Worm (Caenorhabditis elegans) whole organism, L4 larva: ENCODE data around the gene F35F10.5.

ENCODE experiments used
- R02D3.7 ChIP-seq: fragments of 150-350 bp; sonication (generic microtip); optimal IDR thresholded peaks from 3 replicates; lab custom pipeline; 2014; ENCODE audit warnings: missing biosample characterization, missing genetic modification characterization
- egl-27 ChIP-seq: sonication (generic microtip); optimal IDR thresholded peaks from 3 replicates; lab custom pipeline; 2017; ENCODE audit warnings: missing biosample characterization, missing genetic modification reagents, missing genetic modification characterization
- egl-43 ChIP-seq: fragments of 200-800 bp; sonication (Bioruptor generic); IDR thresholded peaks from 2 replicates; pipeline ENCODE4 v1.3.6; 2022; ENCODE audit warnings: missing genetic modification reagents, missing genetic modification characterization, missing compliant biosample characterization
- lin-15B ChIP-seq: fragments of 150-350 bp; sonication (generic microtip); optimal IDR thresholded peaks from 3 replicates; lab custom pipeline; 2014; ENCODE audit warnings: missing biosample characterization, missing genetic modification characterization
- lin-38 ChIP-seq: fragments of 200-800 bp; sonication (Bioruptor generic); IDR thresholded peaks from 2 replicates; pipeline ENCODE4 v1.3.6; 2022; ENCODE audit warnings: missing genetic modification reagents, missing genetic modification characterization, missing compliant biosample characterization
- nhr-11 ChIP-seq: fragments of 150-350 bp; optimal IDR thresholded peaks from 2 replicates; lab custom pipeline; 2014; ENCODE audit warnings: missing biosample characterization, missing genetic modification characterization
- nhr-237 ChIP-seq: sonication (generic microtip); optimal IDR thresholded peaks from 2 replicates; lab custom pipeline; 2017; ENCODE audit warnings: missing biosample characterization, missing genetic modification characterization
- pha-4 ChIP-seq, 2 experiments: fragments of 150-350 bp in 1 of 2; fragments of 200-800 bp in 1 of 2; sonication (Bioruptor generic) in 1 of 2; IDR thresholded peaks in 1 of 2; optimal IDR thresholded peaks in 1 of 2; 2 replicates each; pipeline versions ENCODE4 v1.3.6 to Lab custom; 2014 to 2022; ENCODE audit warnings: missing genetic modification characterization in 2 of 2, missing genetic modification reagents in 2 of 2, missing biosample characterization in 1 of 2, missing compliant biosample characterization in 1 of 2
- vab-7 ChIP-seq: fragments of 200-800 bp; sonication (Bioruptor generic); IDR thresholded peaks from 2 replicates; pipeline ENCODE4 v1.3.6; 2022; ENCODE audit warnings: missing genetic modification reagents, missing genetic modification characterization, missing compliant biosample characterization
- ztf-11 ChIP-seq: fragments of 150-350 bp; optimal IDR thresholded peaks from 2 replicates; lab custom pipeline; 2014; ENCODE audit warnings: missing biosample characterization, missing genetic modification characterization

DNA sequence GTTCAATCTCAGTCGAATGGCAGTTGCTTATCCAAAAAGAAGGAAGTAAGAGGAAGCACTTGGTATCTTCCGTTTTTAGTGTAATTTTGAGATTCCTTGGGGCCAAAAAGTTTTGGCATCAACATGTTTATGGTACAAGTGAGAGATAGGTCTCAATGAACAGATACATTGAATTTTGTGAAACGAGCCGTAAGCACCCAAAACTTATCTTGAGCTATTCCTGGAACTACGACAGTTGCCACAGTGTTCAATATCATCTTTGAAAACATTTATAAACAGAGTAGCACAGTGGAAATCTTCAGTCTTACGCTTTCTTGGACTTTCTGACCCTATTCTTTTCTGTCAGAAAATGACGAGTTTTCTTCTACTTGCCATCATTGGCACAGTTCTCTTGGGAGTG is 9.7 kb upstream of the F35F10.5 start, which contains the start of gene T28A11.3:
- no peak for TF ChIP-seq nhr-11 (tag; lab: Kevin White, UChicago)
- TF ChIP-seq ztf-11 (tag; lab: Kevin White, UChicago): no peak
- no peak for TF ChIP-seq egl-43 (GFP tag; lab: Robert Waterston, UW)
- TF ChIP-seq lin-15B (tag; lab: Kevin White, UChicago): no peak
- TF ChIP-seq pha-4 (GFP tag; IDR thresholded peaks at IDR 0.05; lab: Robert Waterston, UW): no peak
- TF ChIP-seq pha-4 (tag; optimal IDR thresholded peaks at IDR 0.05; lab: Kevin White, UChicago): no peak
- no peak for TF ChIP-seq lin-38
- no peak for TF ChIP-seq R02D3.7 (tag; lab: Kevin White, UChicago)
- TF ChIP-seq nhr-237 (tag; lab: Kevin White, UChicago): no peak
- TF ChIP-seq egl-27: no peak
- no peak for TF ChIP-seq vab-7 (GFP tag; lab: Robert Waterston, UW)
